Fruit fly (Drosophila melanogaster) whole organism: Measurements from ENCODE around the gene Tet.

ENCODE experiments used
- CG8478 ChIP-seq: fragments of >200 bp; optimal IDR thresholded peaks from 2 replicates; lab custom pipeline; 2018; ENCODE audit warnings: inconsistent platforms
- EcR ChIP-seq, 2 experiments: fragments of >200 bp; optimal IDR thresholded peaks; 2 replicates each; lab custom pipeline; 2017; ENCODE audit warnings: missing biosample characterization in 2 of 2, missing genetic modification characterization in 2 of 2, missing genetic modification reagents in 2 of 2
- pan ChIP-seq: fragments of >200 bp; optimal IDR thresholded peaks from 2 replicates; lab custom pipeline; 2017
- psq ChIP-seq: fragments of >200 bp; optimal IDR thresholded peaks from 2 replicates; lab custom pipeline; 2017
- usp ChIP-seq: fragments of >200 bp; optimal IDR thresholded peaks from 2 replicates; lab custom pipeline; 2017; ENCODE audit warnings: missing biosample characterization, missing genetic modification characterization, mixed read lengths

DNA sequence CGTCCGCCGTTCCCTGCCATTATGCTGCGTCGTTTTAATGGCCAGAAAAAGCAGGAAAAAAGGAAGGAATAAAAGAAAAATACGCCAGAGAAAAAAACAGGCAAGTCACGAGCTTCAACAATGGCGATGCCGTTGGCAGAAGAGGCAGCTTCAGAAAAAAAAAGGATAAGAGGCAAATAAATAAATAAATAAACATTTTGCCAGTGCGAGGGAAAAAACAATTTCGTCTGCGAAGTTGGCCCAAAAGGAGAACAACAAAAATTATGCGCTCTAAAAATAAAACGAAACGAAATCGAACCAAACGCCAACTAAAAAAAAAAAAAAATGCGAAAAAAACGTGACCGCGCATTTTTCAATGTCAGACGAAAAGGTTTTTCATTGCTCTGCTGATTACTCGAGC is 47.2 kb downstream of the Tet start:
- TF ChIP-seq EcR (GFP tag; optimal IDR thresholded peaks at IDR 0.05; lab: Kevin White, UChicago) (no peak), pan (no peak), CG8478 (lab: Kevin White, UChicago) (no peak), usp (no peak), psq (lab: Kevin White, UChicago) (no peak)
